Worm (Caenorhabditis elegans) whole organism, L3 larva: Measurements from ENCODE around the gene dyla-1.
A peak's percentile ranks its signal among the peaks of the same experiment; 100 is the strongest.

Source experiments
- R02D3.7 ChIP-seq: fragments of 150-350 bp; optimal IDR thresholded peaks from 2 replicates; lab custom pipeline; 2014; ENCODE audit warnings: missing biosample characterization, missing genetic modification characterization
- ZK546.5 ChIP-seq: sonication (generic microtip); optimal IDR thresholded peaks from 2 replicates; lab custom pipeline; 2017; ENCODE audit warnings: missing biosample characterization, missing genetic modification characterization
- ceh-16 ChIP-seq: sonication (generic microtip); optimal IDR thresholded peaks from 2 replicates; lab custom pipeline; 2017; ENCODE audit warnings: missing biosample characterization, missing genetic modification characterization
- ceh-28 ChIP-seq: fragments of 150-350 bp; optimal IDR thresholded peaks from 2 replicates; lab custom pipeline; 2014; ENCODE audit warnings: missing biosample characterization, missing genetic modification reagents, missing genetic modification characterization
- ceh-9 ChIP-seq: sonication (generic microtip); optimal IDR thresholded peaks from 2 replicates; lab custom pipeline; 2018; ENCODE audit warnings: missing biosample characterization, missing genetic modification characterization
- daf-12 ChIP-seq: fragments of 150-350 bp; optimal IDR thresholded peaks from 2 replicates; lab custom pipeline; 2014; ENCODE audit warnings: missing biosample characterization, missing genetic modification reagents, missing genetic modification characterization
- egl-27 ChIP-seq: sonication (generic microtip); optimal IDR thresholded peaks from 4 replicates; lab custom pipeline; 2017; ENCODE audit warnings: missing biosample characterization, missing genetic modification reagents, missing genetic modification characterization
- egl-5 ChIP-seq: fragments of 150-350 bp; optimal IDR thresholded peaks from 2 replicates; lab custom pipeline; 2017; ENCODE audit warnings: missing biosample characterization, missing genetic modification reagents, missing genetic modification characterization, inconsistent platforms
- elt-1 ChIP-seq: fragments of 150-350 bp; optimal IDR thresholded peaks from 2 replicates; lab custom pipeline; 2014; ENCODE audit warnings: missing biosample characterization, missing genetic modification characterization
- elt-2 ChIP-seq: sonication (generic microtip); optimal IDR thresholded peaks from 2 replicates; lab custom pipeline; 2016; ENCODE audit warnings: missing genetic modification reagents, mild to moderate bottlenecking, missing genetic modification characterization, missing compliant biosample characterization
- elt-3 ChIP-seq, 3 experiments: fragments of 150-350 bp in 1 of 3; sonication (generic microtip) in 2 of 3; optimal IDR thresholded peaks; 2 replicates in 2 of 3; 4 replicates in 1 of 3; lab custom pipeline; 2014 to 2017; ENCODE audit warnings: missing biosample characterization in 3 of 3, missing genetic modification characterization in 3 of 3
- eor-1 ChIP-seq, 2 experiments: fragments of 150-350 bp; optimal IDR thresholded peaks; 2 replicates each; lab custom pipeline; 2014 to 2018; ENCODE audit warnings: missing biosample characterization in 2 of 2, missing genetic modification characterization in 2 of 2
- fkh-10 ChIP-seq: sonication (generic microtip); optimal IDR thresholded peaks from 2 replicates; lab custom pipeline; 2017; ENCODE audit warnings: missing biosample characterization, missing genetic modification reagents, missing genetic modification characterization
- fos-1 ChIP-seq: fragments of 150-350 bp; optimal IDR thresholded peaks from 2 replicates; lab custom pipeline; 2014; ENCODE audit warnings: missing biosample characterization, missing genetic modification characterization
- lin-15B ChIP-seq: fragments of 150-350 bp; optimal IDR thresholded peaks from 2 replicates; lab custom pipeline; 2014; ENCODE audit warnings: missing biosample characterization, missing genetic modification characterization
- lin-39 ChIP-seq: fragments of 150-350 bp; optimal IDR thresholded peaks from 2 replicates; lab custom pipeline; 2018; ENCODE audit warnings: missing biosample characterization, missing genetic modification reagents, missing genetic modification characterization
- nfya-1 ChIP-seq: sonication (generic microtip); optimal IDR thresholded peaks from 2 replicates; lab custom pipeline; 2017; ENCODE audit warnings: missing genetic modification characterization, mild to moderate bottlenecking, missing compliant biosample characterization, antibody characterized with exemption, moderate library complexity; ENCODE audit not compliant: insufficient read depth
- nhr-11 ChIP-seq: fragments of 150-350 bp; optimal IDR thresholded peaks from 2 replicates; lab custom pipeline; 2014; ENCODE audit warnings: missing biosample characterization, missing genetic modification characterization
- nhr-23 ChIP-seq: fragments of 150-350 bp; optimal IDR thresholded peaks from 2 replicates; lab custom pipeline; 2014; ENCODE audit warnings: missing biosample characterization, missing genetic modification reagents, missing genetic modification characterization
- nhr-28 ChIP-seq: fragments of 150-350 bp; optimal IDR thresholded peaks from 2 replicates; lab custom pipeline; 2014; ENCODE audit warnings: missing biosample characterization, missing genetic modification characterization
- nhr-43 ChIP-seq: sonication (generic microtip); optimal IDR thresholded peaks from 2 replicates; lab custom pipeline; 2016; ENCODE audit warnings: mild to moderate bottlenecking, missing genetic modification characterization, missing compliant biosample characterization; ENCODE audit not compliant: poor library complexity, severe bottlenecking
- nhr-76 ChIP-seq: fragments of 150-350 bp; sonication (generic microtip); optimal IDR thresholded peaks from 5 replicates; lab custom pipeline; 2014; ENCODE audit warnings: missing biosample characterization, missing genetic modification characterization
- pha-4 ChIP-seq: fragments of 150-350 bp; optimal IDR thresholded peaks from 2 replicates; lab custom pipeline; 2014; ENCODE audit warnings: missing biosample characterization, missing genetic modification reagents, missing genetic modification characterization
- pqm-1 ChIP-seq: fragments of 150-350 bp; optimal IDR thresholded peaks from 2 replicates; lab custom pipeline; 2017; ENCODE audit warnings: missing biosample characterization, missing genetic modification characterization, inconsistent platforms
- snpc-4 ChIP-seq: fragments of 150-350 bp; optimal IDR thresholded peaks from 2 replicates; lab custom pipeline; 2014; ENCODE audit warnings: missing biosample characterization, missing genetic modification characterization
- tbx-2 ChIP-seq: sonication (generic microtip); optimal IDR thresholded peaks from 2 replicates; lab custom pipeline; 2016; ENCODE audit warnings: mild to moderate bottlenecking, missing genetic modification characterization, missing compliant biosample characterization
- unc-62 ChIP-seq: fragments of 150-350 bp; sonication (generic microtip); optimal IDR thresholded peaks from 4 replicates; lab custom pipeline; 2014; ENCODE audit warnings: missing biosample characterization, missing genetic modification reagents, missing genetic modification characterization
- zag-1 ChIP-seq: fragments of 150-350 bp; optimal IDR thresholded peaks from 2 replicates; lab custom pipeline; 2014; ENCODE audit warnings: missing biosample characterization, missing genetic modification characterization
- ztf-11 ChIP-seq: fragments of 150-350 bp; optimal IDR thresholded peaks from 2 replicates; lab custom pipeline; 2014; ENCODE audit warnings: missing biosample characterization, missing genetic modification characterization

The dyla-1 gene

DNA sequence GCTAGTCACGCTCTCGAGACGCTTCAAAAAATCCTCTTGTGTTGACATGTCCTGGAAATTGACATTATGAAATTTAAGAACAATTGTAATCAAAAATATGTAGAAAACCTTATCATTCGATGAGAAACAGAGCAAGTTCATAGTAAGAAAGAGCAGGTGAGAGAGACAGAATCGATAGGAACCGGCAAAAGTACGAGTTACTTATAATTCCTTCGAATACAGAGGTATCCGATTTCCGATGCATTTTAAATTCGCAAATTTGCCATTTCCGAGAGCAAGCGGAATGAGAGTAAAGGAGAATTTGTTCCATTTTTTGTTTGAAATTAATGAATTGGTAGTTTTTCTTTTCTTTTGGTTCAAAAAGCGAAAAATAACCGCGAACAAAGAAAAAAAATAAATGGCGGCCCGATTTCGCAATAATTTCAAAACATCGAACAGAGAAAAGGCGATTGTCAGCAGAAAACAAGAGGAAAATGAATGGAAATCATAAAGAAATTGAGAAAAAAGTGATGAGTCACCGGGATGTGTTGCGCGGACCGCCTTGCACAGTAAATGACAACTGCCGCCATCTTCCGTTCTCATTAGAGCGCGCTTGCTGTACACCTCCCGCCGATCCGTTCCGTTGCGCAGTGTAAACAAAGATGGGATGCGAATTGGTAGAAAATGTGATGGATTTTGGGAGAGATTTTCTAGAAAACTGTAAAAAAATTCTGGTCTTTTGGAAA lies 27.1 kb upstream of the dyla-1 start, which contains the start of gene cas-1 (continued):
- TF ChIP-seq nhr-23 (tag; lab: Kevin White, UChicago) (peak; percentile 32), zag-1 (tag; lab: Kevin White, UChicago) (no peak), elt-1 (no peak), R02D3.7 (tag; lab: Kevin White, UChicago) (no peak), unc-62 (GFP tag; lab: Kevin White, UChicago) (no peak), nhr-43 (tag; lab: Kevin White, UChicago) (no peak), daf-12 (no peak), ceh-16 (tag; lab: Kevin White, UChicago) (no peak), nhr-28 (tag; lab: Kevin White, UChicago) (no peak), lin-39 (tag; lab: Kevin White, UChicago) (peak; percentile 55)

DNA sequence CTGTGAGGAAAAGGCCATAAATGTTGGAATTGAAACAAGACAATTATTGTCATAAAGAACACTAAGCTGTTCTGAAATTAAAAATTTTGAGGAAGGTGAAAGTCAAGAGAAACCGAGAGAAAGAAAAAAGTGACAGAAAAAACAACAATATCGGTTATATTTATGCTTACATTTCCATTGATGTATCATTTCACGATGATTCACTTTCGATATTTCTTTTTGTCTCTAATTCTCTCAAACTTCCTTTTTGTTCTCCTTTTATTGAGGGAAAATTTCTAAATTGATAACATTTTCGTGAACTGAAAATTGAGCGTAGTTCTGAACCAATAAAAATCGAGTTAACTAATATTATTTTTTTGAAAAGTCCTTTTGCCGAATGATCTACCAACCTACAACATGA lies 25.9 kb upstream of the dyla-1 start:
- TF ChIP-seq lin-39 (tag; lab: Kevin White, UChicago) (no peak), nhr-23 (tag; lab: Kevin White, UChicago) (no peak), elt-2 (tag; lab: Kevin White, UChicago) (peak; percentile 16), pqm-1 (tag; lab: Kevin White, UChicago) (peak; percentile 38), ztf-11 (tag; lab: Kevin White, UChicago) (no peak), ceh-28 (tag; lab: Kevin White, UChicago) (no peak), unc-62 (GFP tag; lab: Kevin White, UChicago) (no peak), nhr-76 (tag; lab: Kevin White, UChicago) (no peak), tbx-2 (no peak), fos-1 (no peak), lin-15B (tag; lab: Kevin White, UChicago) (no peak)

DNA sequence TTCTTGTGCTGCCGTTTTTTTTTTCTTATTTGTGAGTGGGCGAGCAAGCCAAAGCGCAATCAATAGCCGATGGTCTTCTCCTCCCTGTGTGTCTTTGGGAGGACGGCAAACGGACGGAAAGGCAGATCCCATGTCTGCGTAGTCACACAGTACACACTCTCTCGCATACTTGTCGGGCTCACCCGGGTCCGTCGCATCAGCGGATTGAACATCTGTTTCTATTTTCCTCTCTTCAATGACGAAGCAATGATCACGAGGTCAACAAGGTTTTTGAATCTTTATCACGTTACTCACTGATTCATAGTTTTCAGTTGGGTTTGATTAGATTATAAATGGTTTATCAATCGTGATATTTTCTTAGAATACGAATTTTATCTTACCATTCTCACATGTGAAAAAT lies 25.3 kb upstream of the dyla-1 start:
- TF ChIP-seq snpc-4 (tag; lab: Kevin White, UChicago) (no peak), daf-12 (no peak), pha-4 (tag; lab: Kevin White, UChicago) (peak; percentile 7)

DNA sequence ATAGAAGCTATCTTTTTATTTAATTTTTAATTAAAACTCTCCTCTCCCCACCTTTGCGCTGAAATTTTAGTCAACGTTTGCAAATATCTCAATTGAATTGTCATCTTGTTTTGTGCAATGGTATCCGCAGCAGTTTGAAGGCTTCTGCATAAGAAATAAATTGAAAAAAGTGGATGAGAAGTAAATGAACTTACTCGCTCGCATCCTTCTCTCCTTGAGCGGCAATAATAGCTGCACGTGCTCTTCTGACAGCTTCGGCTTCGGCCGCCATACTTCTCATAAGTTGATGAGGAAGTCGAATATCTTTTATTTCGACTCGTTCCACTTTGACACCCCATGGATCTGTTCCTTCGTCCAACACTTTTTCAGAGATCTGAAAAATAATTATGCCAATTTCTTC lies 24.0 kb upstream of the dyla-1 start:
- TF ChIP-seq eor-1 (tag; optimal IDR thresholded peaks at IDR 0.05; lab: Kevin White, UChicago): no peak
- TF ChIP-seq egl-27 (tag; lab: Kevin White, UChicago): no peak
- no peak for TF ChIP-seq zag-1 (tag; lab: Kevin White, UChicago)
- no peak for TF ChIP-seq pha-4 (tag; lab: Kevin White, UChicago)
- peak; percentile 75 for TF ChIP-seq fkh-10 (GFP tag; lab: Kevin White, UChicago)
- TF ChIP-seq nfya-1 (tag; lab: Kevin White, UChicago): no peak
- TF ChIP-seq nhr-23 (tag; lab: Kevin White, UChicago): no peak
- TF ChIP-seq daf-12: no peak

DNA sequence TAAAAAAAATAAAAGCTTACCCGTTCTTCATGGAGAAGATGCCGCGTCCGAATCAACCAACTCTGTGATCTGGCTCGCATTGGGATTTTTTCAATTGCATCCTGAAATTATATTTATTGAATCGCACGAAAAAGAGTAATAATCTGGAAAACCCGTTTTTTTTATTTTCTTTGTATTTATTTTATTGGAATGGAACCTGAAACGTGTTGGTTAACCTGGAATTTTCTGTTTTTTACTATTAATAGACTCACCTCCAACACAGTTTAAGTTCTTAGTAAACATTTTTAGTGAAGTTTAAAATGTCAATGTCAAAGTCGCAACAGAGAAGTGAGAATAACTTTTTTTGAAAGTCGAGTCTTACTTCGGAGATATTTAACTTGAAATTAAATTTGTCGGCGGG lies 22.6 kb upstream of the dyla-1 start:
- TF ChIP-seq ceh-9 (tag; lab: Kevin White, UChicago) (no peak), fos-1 (no peak), fkh-10 (GFP tag; lab: Kevin White, UChicago) (peak; percentile 40)

DNA sequence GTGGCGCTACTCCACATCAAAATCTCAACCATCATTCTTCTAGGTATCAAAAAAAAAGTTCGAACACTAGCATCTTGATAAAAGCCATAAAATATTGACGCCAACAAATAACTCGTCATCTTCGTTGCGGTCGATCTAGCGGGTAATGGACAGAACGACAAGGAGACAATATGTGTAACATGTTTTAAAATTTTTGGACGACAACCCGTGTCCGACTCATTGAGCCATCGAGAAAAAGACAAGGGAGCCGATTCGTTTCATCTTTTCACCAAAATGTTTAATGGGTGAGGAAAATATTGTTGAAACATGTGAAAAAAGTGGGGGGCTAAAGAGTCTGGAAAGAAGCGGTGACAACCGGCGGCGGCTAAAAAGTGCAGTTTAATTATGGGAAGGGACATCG lies 19.3 kb upstream of the dyla-1 start:
- no peak for TF ChIP-seq nhr-28 (tag; lab: Kevin White, UChicago)
- no peak for TF ChIP-seq nhr-11 (tag; lab: Kevin White, UChicago)
- no peak for TF ChIP-seq nhr-23 (tag; lab: Kevin White, UChicago)
- TF ChIP-seq elt-3 (tag; optimal IDR thresholded peaks at IDR 0.05; lab: Kevin White, UChicago): no peak
- TF ChIP-seq ceh-16 (tag; lab: Kevin White, UChicago): no peak
- no peak for TF ChIP-seq egl-5 (tag; lab: Kevin White, UChicago)
- TF ChIP-seq ZK546.5: no peak
